Worm (Caenorhabditis elegans): Measurements from ENCODE around the gene tut-2.

- no peak for TF ChIP-seq ama-1 (optimal IDR thresholded peaks at IDR 0.05)
- no peak for TF ChIP-seq pha-4 (tag; optimal IDR thresholded peaks at IDR 0.05)
- TF ChIP-seq madf-2 (tag; optimal IDR thresholded peaks at IDR 0.05) = no peak
- TF ChIP-seq nhr-11 (tag; optimal IDR thresholded peaks at IDR 0.05) = no peak
- TF ChIP-seq sdc-2 (tag; optimal IDR thresholded peaks at IDR 0.05) = no peak
- no peak for TF ChIP-seq hlh-6 (tag; optimal IDR thresholded peaks at IDR 0.05)
- TF ChIP-seq unc-86 (tag; optimal IDR thresholded peaks at IDR 0.05) = no peak
- no peak for TF ChIP-seq pag-3 (tag; optimal IDR thresholded peaks at IDR 0.05; ENCODE audit: borderline replicate concordance)
- TF ChIP-seq dmd-4 (tag; optimal IDR thresholded peaks at IDR 0.05; ENCODE audit: borderline replicate concordance) = no peak
These were observed 33.3 kb downstream of the tut-2 start for ce11 chrV:10691313-10691712.

Measured in whole organism, late embryonic.